Fruit fly (Drosophila melanogaster): Measurements from ENCODE around the gene brv3.

- TF ChIP-seq EcR (GFP tag; optimal IDR thresholded peaks at IDR 0.05): no peak
- no peak for TF ChIP-seq CG10348 (GFP tag; IDR thresholded peaks at IDR 0.05)
- no peak for TF ChIP-seq CG15710 (tag; optimal IDR thresholded peaks at IDR 0.05)
- no peak for TF ChIP-seq rn (GFP tag; IDR thresholded peaks at IDR 0.05)
- TF ChIP-seq Ets98B (GFP tag; IDR thresholded peaks at IDR 0.05): no peak
- TF ChIP-seq Pif1B (GFP tag; optimal IDR thresholded peaks at IDR 0.05): no peak
- no peak for TF ChIP-seq D1 (tag; optimal IDR thresholded peaks at IDR 0.05)
- TF ChIP-seq Pif1A (GFP tag; optimal IDR thresholded peaks at IDR 0.05): no peak
- TF ChIP-seq gl (tag; optimal IDR thresholded peaks at IDR 0.05): no peak
- TF ChIP-seq CG17806 (tag; optimal IDR thresholded peaks at IDR 0.05): no peak
Observed at dm6 chrX:2655479-2655878, 31.1 kb upstream of the brv3 start.

Data from whole organism, pupa.